Fruit fly (Drosophila melanogaster) Kc167 (cell line): Measurements from ENCODE around the gene fwd.

ENCODE experiments used
- Myc ChIP-seq: fragments of >200 bp; optimal IDR thresholded peaks from 2 replicates; lab custom pipeline; 2017; ENCODE audit warnings: missing external identifiers
- Sin3A ChIP-seq: fragments of >200 bp; optimal IDR thresholded peaks from 2 replicates; lab custom pipeline; 2018; ENCODE audit warnings: missing external identifiers
- h ChIP-seq: fragments of >200 bp; optimal IDR thresholded peaks from 3 replicates; lab custom pipeline; 2018; ENCODE audit warnings: missing external identifiers
- insv ChIP-seq: fragments of >200 bp; optimal IDR thresholded peaks from 3 replicates; lab custom pipeline; 2018; ENCODE audit warnings: missing external identifiers
- psq ChIP-seq: fragments of >200 bp; optimal IDR thresholded peaks from 2 replicates; lab custom pipeline; 2017; ENCODE audit warnings: missing external identifiers
- ttk ChIP-seq: sonication (Bioruptor generic); optimal IDR thresholded peaks from 2 replicates; lab custom pipeline; 2017; ENCODE audit warnings: missing external identifiers

The fwd gene

DNA sequence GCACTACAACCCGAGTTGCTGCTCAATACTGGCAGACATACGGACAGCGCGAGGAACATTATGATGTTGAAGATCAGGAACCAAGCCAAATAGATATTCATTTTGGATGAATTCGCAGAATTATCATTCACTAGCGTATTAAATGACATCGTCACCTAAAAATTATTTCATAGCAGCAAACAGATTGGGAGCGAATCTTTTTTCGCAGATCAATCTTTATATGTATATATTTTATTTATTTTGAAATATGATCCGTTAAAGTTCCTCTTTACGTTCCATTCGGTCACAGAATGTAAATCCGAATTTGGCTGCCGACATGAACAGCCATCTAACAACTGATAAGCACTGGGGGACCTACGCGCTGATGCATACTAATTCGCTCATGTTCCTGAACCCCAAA lies 53.9 kb downstream of the fwd start, which contains the start of gene CG34263:
Gene CG34263, minus strand, starts transcription at position 101 of the 400 bp plus-strand sequence.
- TF ChIP-seq h (lab: Kevin White, UChicago) = no peak
- TF ChIP-seq psq (lab: Kevin White, UChicago) = no peak
- TF ChIP-seq Sin3A (lab: Kevin White, UChicago) = no peak
- no peak for TF ChIP-seq Myc (lab: Kevin White, UChicago)
- TF ChIP-seq ttk (lab: Kevin White, UChicago) = no peak
- TF ChIP-seq insv (lab: Kevin White, UChicago) = no peak

DNA sequence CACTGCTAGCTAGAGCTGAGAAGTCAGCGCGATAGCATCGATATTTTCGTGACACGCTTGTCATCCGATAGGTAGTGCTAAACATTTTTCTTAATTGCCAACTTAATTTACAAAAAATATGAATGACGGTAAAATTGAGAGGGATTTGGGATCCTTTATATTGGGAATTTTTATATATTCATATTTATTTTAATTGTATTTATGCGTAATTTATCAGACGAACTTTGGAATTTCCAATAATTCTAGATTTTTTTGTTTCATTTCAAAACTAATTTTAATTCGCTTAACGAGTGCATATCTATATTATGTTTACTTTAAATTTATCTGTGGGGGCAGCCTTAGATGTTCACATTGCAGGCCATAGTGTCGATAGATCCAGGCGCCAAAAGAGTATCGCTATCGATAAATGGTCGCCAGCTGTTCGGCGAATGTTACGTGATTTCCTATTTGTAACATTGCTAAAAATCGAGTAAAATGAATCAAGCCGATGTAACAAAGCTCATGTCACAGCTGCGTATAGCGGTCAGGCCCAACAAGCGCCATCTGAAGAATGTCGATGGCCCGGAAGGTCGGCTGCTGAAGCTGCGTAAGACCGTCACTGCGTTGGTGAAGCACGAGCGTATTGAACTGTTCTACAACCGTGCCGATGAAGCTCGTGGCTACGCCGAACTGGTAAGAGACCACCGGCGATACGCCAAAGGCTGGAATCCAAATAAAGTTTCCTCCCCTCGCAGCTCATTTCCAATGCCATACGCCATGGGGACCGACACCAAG lies 55.1 kb downstream of the fwd start, which contains the start of the genes Tudor-SN and mRpL17:
Gene Tudor-SN, minus strand, starts transcription at position 3 of the 774 bp plus-strand sequence.
Gene mRpL17, plus strand, starts transcription at position 402 of the 774 bp plus-strand sequence.
- TF ChIP-seq Sin3A (lab: Kevin White, UChicago) = no peak
- no peak for TF ChIP-seq h (lab: Kevin White, UChicago)
- TF ChIP-seq insv (lab: Kevin White, UChicago) = no peak
- no peak for TF ChIP-seq ttk (lab: Kevin White, UChicago)
- no peak for TF ChIP-seq psq (lab: Kevin White, UChicago)
- TF ChIP-seq Myc (lab: Kevin White, UChicago) = no peak

DNA sequence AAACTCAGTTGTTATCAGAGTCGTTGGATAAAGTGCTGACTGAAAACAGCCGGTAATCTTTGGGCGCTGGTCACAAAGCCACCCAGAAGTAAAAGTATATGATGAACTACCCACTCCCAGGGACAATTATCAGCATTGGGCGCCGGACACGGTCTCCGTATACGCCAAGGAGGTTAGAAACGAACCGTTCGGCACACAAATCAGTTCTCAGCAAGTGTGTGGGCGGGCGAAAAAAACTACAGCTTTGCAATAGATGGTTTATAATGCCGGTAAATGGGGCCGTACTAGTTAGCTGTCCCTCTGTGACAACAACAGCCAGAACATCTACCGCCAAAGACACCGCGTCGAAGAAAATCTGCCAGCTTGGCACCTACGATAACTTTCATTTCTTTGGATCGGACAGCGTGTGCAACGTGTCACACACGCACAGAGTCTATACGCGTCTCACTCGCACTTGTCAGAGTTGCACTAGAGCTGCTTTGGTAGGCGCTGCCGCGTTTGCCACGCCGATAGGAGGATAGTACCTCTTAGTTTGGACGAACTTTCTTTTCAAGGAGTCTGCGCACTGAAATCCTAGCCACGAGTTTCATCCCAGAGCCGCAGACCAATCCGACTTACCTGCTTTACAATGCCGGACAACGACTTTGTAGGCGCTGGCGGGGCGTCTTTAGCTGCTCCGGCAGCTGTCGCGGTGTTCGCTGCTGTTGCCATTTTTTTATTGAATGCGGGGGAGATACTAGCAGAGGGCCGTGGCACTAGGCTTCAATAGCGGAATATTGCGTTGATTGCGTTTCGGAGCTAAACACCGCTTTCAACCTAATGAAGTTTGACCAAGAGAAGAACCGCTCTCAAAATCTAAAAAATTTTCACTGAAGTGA lies 55.9 kb downstream of the fwd start:
- TF ChIP-seq Sin3A (lab: Kevin White, UChicago) (no peak), psq (lab: Kevin White, UChicago) (no peak), h (lab: Kevin White, UChicago) (no peak), insv (lab: Kevin White, UChicago) (no peak), ttk (lab: Kevin White, UChicago) (no peak), Myc (lab: Kevin White, UChicago) (no peak)

DNA sequence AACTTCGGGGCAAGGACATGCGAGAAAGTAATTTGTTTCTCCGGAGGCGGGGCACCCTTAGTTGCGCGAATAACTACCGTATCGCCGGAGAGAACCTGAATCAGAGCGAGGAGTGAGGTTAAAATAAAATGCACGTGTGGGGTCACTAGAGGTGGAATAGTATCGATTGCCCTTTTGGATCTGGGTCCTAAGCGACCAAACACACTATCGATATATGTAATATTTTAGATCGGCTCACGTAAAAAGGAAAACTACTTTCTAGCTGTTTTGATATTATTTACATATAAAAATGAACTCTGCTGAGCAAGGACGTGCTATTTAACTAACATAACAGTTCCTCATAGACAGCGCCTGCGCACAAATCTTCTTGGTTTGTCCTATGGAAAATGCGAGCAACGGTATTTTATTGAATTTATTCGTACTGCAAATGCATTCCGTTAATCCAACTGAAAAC lies 56.9 kb downstream of the fwd start:
- TF ChIP-seq Sin3A (lab: Kevin White, UChicago) = no peak
- no peak for TF ChIP-seq psq (lab: Kevin White, UChicago)

DNA sequence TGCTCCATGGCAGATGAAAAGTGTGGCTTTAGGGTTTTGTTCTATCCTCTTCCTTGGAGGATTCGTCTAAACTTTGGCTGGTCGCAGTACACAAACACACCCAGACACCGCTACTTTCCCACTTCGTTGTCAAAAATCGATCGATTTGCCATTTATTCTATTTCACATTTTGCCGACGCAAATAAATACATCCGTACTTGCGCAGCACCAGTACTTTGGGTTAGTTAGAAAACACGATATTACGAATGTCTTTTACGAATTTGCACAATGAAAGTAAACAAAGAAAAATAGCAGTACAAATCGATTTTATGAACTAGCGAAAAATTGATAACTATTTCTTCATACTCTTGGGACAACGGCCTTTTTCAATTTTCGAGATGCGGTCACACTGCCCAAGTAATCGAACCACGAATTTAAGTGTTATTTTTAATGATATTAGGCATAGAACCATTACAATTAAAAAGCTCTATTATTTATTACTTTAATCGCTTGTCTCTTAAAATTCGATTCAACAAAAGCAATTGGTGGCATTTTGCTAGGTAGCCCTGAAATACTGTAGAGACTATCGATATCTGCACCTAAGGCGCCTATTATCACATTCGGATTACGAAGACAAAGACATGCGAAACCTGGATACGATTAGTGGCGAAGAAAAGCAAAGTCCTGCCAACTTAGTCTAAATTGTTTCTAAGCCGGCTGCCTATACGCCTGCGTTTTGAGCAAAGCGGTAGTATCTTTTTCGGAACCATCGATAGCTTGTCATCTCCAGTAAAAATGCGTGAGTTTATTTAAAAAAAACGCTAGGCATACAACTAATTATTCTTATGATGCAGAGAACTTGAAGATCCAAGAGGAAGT lies 61.8 kb downstream of the fwd start, which contains the start of the genes DIP2 and wac:
Gene DIP2, minus strand, starts transcription at position 337 of the 858 bp plus-strand sequence.
Gene wac, plus strand, starts transcription at position 559 of the 858 bp plus-strand sequence.
- TF ChIP-seq psq (lab: Kevin White, UChicago) = no peak
- TF ChIP-seq Sin3A (lab: Kevin White, UChicago) = no peak
- TF ChIP-seq ttk (lab: Kevin White, UChicago) = no peak
- TF ChIP-seq h (lab: Kevin White, UChicago) = no peak
- no peak for TF ChIP-seq Myc (lab: Kevin White, UChicago)
